Worm (Caenorhabditis elegans): ENCODE results near the gene C48B4.12.

DNA sequence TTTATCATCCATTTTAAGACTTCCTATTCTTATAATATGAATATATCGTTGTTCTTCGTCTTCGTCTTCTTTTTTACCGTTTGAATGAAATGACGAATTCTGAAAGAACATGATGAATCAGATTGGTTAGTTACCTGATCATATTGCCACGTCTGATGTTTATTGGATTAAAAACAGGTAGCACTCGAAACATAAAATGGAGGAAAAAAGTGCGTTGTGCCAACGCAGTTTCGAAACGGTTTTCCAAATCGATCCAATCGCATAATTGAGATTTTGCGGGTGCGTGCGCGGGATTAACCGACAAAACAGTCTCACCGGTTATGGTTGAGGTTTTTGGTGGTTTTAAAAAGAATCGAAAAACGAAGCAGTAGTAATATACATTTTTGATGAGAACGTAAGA is 1.6 kb upstream of the C48B4.12 start, which contains the start of gene rom-2:
- TF ChIP-seq mab-5 (tag; optimal IDR thresholded peaks at IDR 0.05) (no peak), ztf-11 (tag; optimal IDR thresholded peaks at IDR 0.05) (no peak), mls-2 (tag; optimal IDR thresholded peaks at IDR 0.05) (no peak)

All from whole organism, mixed stage, embryonic.